Fruit fly (Drosophila melanogaster) whole organism, embryonic: ENCODE data around the gene CG16957.

Experiments
- Adf1 ChIP-seq: fragments of 200-800 bp; sonication (Bioruptor generic); IDR thresholded peaks from 2 replicates; pipeline ENCODE4 v1.3.6; 2022; ENCODE audit warnings: missing biosample characterization, missing genetic modification characterization
- CG10209 ChIP-seq: fragments of 200-800 bp; sonication (Bioruptor generic); optimal IDR thresholded peaks from 3 replicates; lab custom pipeline; 2017; ENCODE audit warnings: missing biosample characterization, mild to moderate bottlenecking, missing genetic modification characterization, missing genetic modification reagents
- CG11696 ChIP-seq: fragments of 200-800 bp; sonication (Bioruptor generic); IDR thresholded peaks from 2 replicates; pipeline ENCODE4 v1.3.6; 2022; ENCODE audit warnings: missing biosample characterization, missing genetic modification characterization
- CG11723 ChIP-seq: fragments of 200-800 bp; sonication (Bioruptor generic); optimal IDR thresholded peaks from 2 replicates; lab custom pipeline; 2017; ENCODE audit warnings: missing biosample characterization, mild to moderate bottlenecking, missing genetic modification characterization
- CG13287 ChIP-seq: fragments of 200-800 bp; sonication (Bioruptor generic); IDR thresholded peaks from 2 replicates; pipeline ENCODE4 v1.3.6; 2022; ENCODE audit warnings: missing biosample characterization, missing genetic modification characterization; ENCODE audit not compliant: partially characterized antibody
- CG14014 ChIP-seq: fragments of 200-800 bp; sonication (Bioruptor generic); IDR thresholded peaks from 2 replicates; pipeline ENCODE4 v1.3.6; 2022; ENCODE audit warnings: missing biosample characterization, missing genetic modification characterization
- CG15073 ChIP-seq: fragments of 200-800 bp; sonication (Bioruptor generic); optimal IDR thresholded peaks from 2 replicates; lab custom pipeline; 2016; ENCODE audit warnings: missing biosample characterization, missing genetic modification characterization
- CG17385 ChIP-seq: fragments of 200-800 bp; sonication (Bioruptor generic); optimal IDR thresholded peaks from 3 replicates; lab custom pipeline; 2018; ENCODE audit warnings: missing biosample characterization, mild to moderate bottlenecking, missing genetic modification characterization
- CG1792 ChIP-seq: fragments of 200-800 bp; sonication (Bioruptor generic); optimal IDR thresholded peaks from 2 replicates; lab custom pipeline; 2016; ENCODE audit warnings: missing biosample characterization, missing genetic modification characterization
- CG18599 ChIP-seq: fragments of 200-800 bp; sonication (Bioruptor generic); optimal IDR thresholded peaks from 3 replicates; lab custom pipeline; 2017; ENCODE audit warnings: missing biosample characterization, missing genetic modification characterization, mild to moderate bottlenecking, moderate library complexity, missing genetic modification reagents
- CG18619 ChIP-seq: fragments of 200-800 bp; sonication (Bioruptor generic); optimal IDR thresholded peaks from 3 replicates; lab custom pipeline; 2017; ENCODE audit warnings: missing biosample characterization, mild to moderate bottlenecking, missing genetic modification characterization
- CG2116 ChIP-seq: fragments of 200-800 bp; sonication (Bioruptor generic); optimal IDR thresholded peaks from 3 replicates; lab custom pipeline; 2018; ENCODE audit warnings: missing biosample characterization, mild to moderate bottlenecking, missing genetic modification characterization
- CG2120 ChIP-seq: fragments of 200-800 bp; sonication (Bioruptor generic); optimal IDR thresholded peaks from 3 replicates; lab custom pipeline; 2016; ENCODE audit warnings: missing biosample characterization, missing genetic modification characterization
- CG2129 ChIP-seq: fragments of 200-800 bp; sonication (Bioruptor generic); IDR thresholded peaks from 2 replicates; pipeline ENCODE4 v1.3.6; 2022; ENCODE audit warnings: missing biosample characterization, missing genetic modification characterization; ENCODE audit not compliant: partially characterized antibody
- CG2712 ChIP-seq: fragments of 200-800 bp; optimal IDR thresholded peaks from 3 replicates; lab custom pipeline; 2019; ENCODE audit warnings: missing biosample characterization, mild to moderate bottlenecking, missing genetic modification characterization, moderate library complexity
- CG30020 ChIP-seq: fragments of 200-800 bp; optimal IDR thresholded peaks from 2 replicates; lab custom pipeline; 2019; ENCODE audit warnings: missing biosample characterization, mild to moderate bottlenecking, missing genetic modification characterization, moderate library complexity
- CG31441 ChIP-seq: fragments of 200-800 bp; sonication (Bioruptor generic); IDR thresholded peaks from 2 replicates; pipeline ENCODE4 v1.3.6; 2022; ENCODE audit warnings: missing biosample characterization, missing genetic modification characterization
- CG34376 ChIP-seq: fragments of 200-800 bp; sonication (Bioruptor generic); optimal IDR thresholded peaks from 2 replicates; lab custom pipeline; 2018; ENCODE audit warnings: missing biosample characterization, mild to moderate bottlenecking, missing genetic modification characterization
- CG3995 ChIP-seq: fragments of 200-800 bp; sonication (Bioruptor generic); optimal IDR thresholded peaks from 3 replicates; lab custom pipeline; 2016; ENCODE audit warnings: missing biosample characterization, missing genetic modification characterization
- CG6254 ChIP-seq: fragments of 200-800 bp; sonication (Bioruptor generic); optimal IDR thresholded peaks from 3 replicates; lab custom pipeline; 2017; ENCODE audit warnings: mild to moderate bottlenecking, missing biosample characterization, missing genetic modification reagents, missing genetic modification characterization
- CG6272 ChIP-seq: fragments of 200-800 bp; sonication (Bioruptor generic); IDR thresholded peaks from 2 replicates; pipeline ENCODE4 v1.3.6; 2022; ENCODE audit warnings: missing biosample characterization, missing genetic modification characterization
- CG6791 ChIP-seq: fragments of 200-800 bp; sonication (Bioruptor generic); IDR thresholded peaks from 3 replicates; pipeline ENCODE4 v1.3.6; 2022; ENCODE audit warnings: missing biosample characterization, missing genetic modification characterization; ENCODE audit not compliant: partially characterized antibody
- CG7372 ChIP-seq: fragments of 200-800 bp; sonication (Bioruptor generic); IDR thresholded peaks from 2 replicates; pipeline ENCODE4 v1.3.6; 2022; ENCODE audit warnings: missing biosample characterization, missing genetic modification characterization
- CG7963 ChIP-seq: fragments of 200-800 bp; sonication (Bioruptor generic); IDR thresholded peaks from 3 replicates; pipeline ENCODE4 v1.3.6; 2022; ENCODE audit warnings: missing biosample characterization, missing genetic modification characterization; ENCODE audit not compliant: partially characterized antibody
- CG8944 ChIP-seq: fragments of 200-800 bp; sonication (Bioruptor generic); optimal IDR thresholded peaks from 3 replicates; lab custom pipeline; 2016; ENCODE audit warnings: missing biosample characterization, missing genetic modification characterization
- CG9876 ChIP-seq: fragments of 200-800 bp; sonication (Bioruptor generic); optimal IDR thresholded peaks from 2 replicates; lab custom pipeline; 2016; ENCODE audit warnings: missing biosample characterization, missing genetic modification characterization
- CHES-1-like ChIP-seq: fragments of 200-800 bp; sonication (Bioruptor generic); optimal IDR thresholded peaks from 2 replicates; lab custom pipeline; 2016; ENCODE audit warnings: missing biosample characterization, missing genetic modification characterization
- Deaf1 ChIP-seq: fragments of 200-800 bp; optimal IDR thresholded peaks from 3 replicates; lab custom pipeline; 2019; ENCODE audit warnings: missing biosample characterization, mild to moderate bottlenecking, missing genetic modification characterization, moderate library complexity
- E2f1 ChIP-seq: fragments of 200-800 bp; sonication (Bioruptor generic); IDR thresholded peaks from 2 replicates; pipeline ENCODE4 v1.3.6; 2022; ENCODE audit warnings: missing biosample characterization, missing genetic modification characterization
- H15 ChIP-seq: fragments of 200-800 bp; sonication (Bioruptor generic); IDR thresholded peaks from 3 replicates; pipeline ENCODE4 v1.3.6; 2022; ENCODE audit warnings: missing biosample characterization, missing genetic modification characterization
- HLH54F ChIP-seq: fragments of 200-800 bp; sonication (Bioruptor generic); optimal IDR thresholded peaks from 3 replicates; lab custom pipeline; 2016; ENCODE audit warnings: missing biosample characterization, missing genetic modification characterization
- HLHmδ ChIP-seq: fragments of 200-800 bp; sonication (Bioruptor generic); optimal IDR thresholded peaks from 2 replicates; lab custom pipeline; 2018; ENCODE audit warnings: missing biosample characterization, mild to moderate bottlenecking, missing genetic modification characterization, moderate library complexity
- Lpt ChIP-seq: fragments of >200 bp; optimal IDR thresholded peaks from 2 replicates; lab custom pipeline; 2018; ENCODE audit warnings: missing biosample characterization, missing genetic modification characterization
- Usf ChIP-seq: fragments of 200-800 bp; sonication (Bioruptor generic); optimal IDR thresholded peaks from 2 replicates; lab custom pipeline; 2017; ENCODE audit warnings: missing genotype, missing biosample characterization, missing genetic modification characterization
- amos ChIP-seq: fragments of 200-800 bp; sonication (Bioruptor generic); IDR thresholded peaks from 2 replicates; pipeline ENCODE4 v1.3.6; 2022; ENCODE audit warnings: missing biosample characterization, missing genetic modification characterization; ENCODE audit not compliant: partially characterized antibody
- bsh ChIP-seq, 2 experiments: fragments of 200-800 bp; sonication (Bioruptor generic); optimal IDR thresholded peaks; 2 replicates each; lab custom pipeline; 2017 to 2018; ENCODE audit warnings: mild to moderate bottlenecking in 2 of 2, missing biosample characterization in 2 of 2, missing genetic modification characterization in 2 of 2, moderate library complexity in 1 of 2
- cas ChIP-seq: fragments of 200-800 bp; sonication (Bioruptor generic); IDR thresholded peaks from 2 replicates; pipeline ENCODE4 v1.3.6; 2022; ENCODE audit warnings: missing biosample characterization, missing genetic modification characterization
- dmrt99B ChIP-seq: fragments of 200-800 bp; sonication (Bioruptor generic); optimal IDR thresholded peaks from 2 replicates; lab custom pipeline; 2018; ENCODE audit warnings: missing biosample characterization, mild to moderate bottlenecking, missing genetic modification characterization, moderate library complexity
- fd96Cb ChIP-seq: fragments of 200-800 bp; sonication (Bioruptor generic); optimal IDR thresholded peaks from 2 replicates; lab custom pipeline; 2018; ENCODE audit warnings: missing biosample characterization, mild to moderate bottlenecking, missing genetic modification characterization, moderate library complexity
- ham ChIP-seq: fragments of 200-800 bp; sonication (Bioruptor generic); IDR thresholded peaks from 2 replicates; pipeline ENCODE4 v1.3.6; 2022; ENCODE audit warnings: missing biosample characterization, missing genetic modification characterization
- jumu ChIP-seq: fragments of 200-800 bp; sonication (Bioruptor generic); optimal IDR thresholded peaks from 3 replicates; lab custom pipeline; 2016; ENCODE audit warnings: missing biosample characterization, missing genetic modification characterization
- lmd ChIP-seq: fragments of 200-800 bp; sonication (Bioruptor generic); IDR thresholded peaks from 2 replicates; pipeline ENCODE4 v1.3.6; 2022; ENCODE audit warnings: missing biosample characterization, missing genetic modification characterization
- nerfin-2 ChIP-seq: fragments of 200-800 bp; sonication (Bioruptor generic); IDR thresholded peaks from 2 replicates; pipeline ENCODE4 v1.3.6; 2022; ENCODE audit warnings: missing biosample characterization, missing genetic modification characterization; ENCODE audit not compliant: partially characterized antibody
- org-1 ChIP-seq: fragments of 200-800 bp; sonication (Bioruptor generic); optimal IDR thresholded peaks from 2 replicates; lab custom pipeline; 2017; ENCODE audit warnings: missing biosample characterization, missing genetic modification characterization
- pho ChIP-seq: fragments of 200-800 bp; sonication (Bioruptor generic); optimal IDR thresholded peaks from 2 replicates; lab custom pipeline; 2016; ENCODE audit warnings: missing biosample characterization, missing genetic modification characterization
- phol ChIP-seq: fragments of 200-800 bp; sonication (Bioruptor generic); optimal IDR thresholded peaks from 3 replicates; lab custom pipeline; 2018; ENCODE audit warnings: missing biosample characterization, mild to moderate bottlenecking, missing genetic modification characterization, moderate library complexity
- prd ChIP-seq, 3 experiments: fragments of >200 bp in 2 of 3; fragments of 200-800 bp in 1 of 3; sonication (Bioruptor generic) in 1 of 3; optimal IDR thresholded peaks in 2 of 3; IDR thresholded peaks in 1 of 3; 2 replicates in 2 of 3; 3 replicates in 1 of 3; pipeline versions ENCODE4 v1.3.6 to Lab custom; 2017 to 2022; ENCODE audit warnings: missing biosample characterization in 1 of 3, missing genetic modification characterization in 1 of 3
- ranshi ChIP-seq: fragments of 200-800 bp; sonication (Bioruptor generic); IDR thresholded peaks from 2 replicates; pipeline ENCODE4 v1.3.6; 2022; ENCODE audit warnings: missing biosample characterization, missing genetic modification characterization
- sens ChIP-seq: fragments of 200-800 bp; sonication (Bioruptor generic); peaks from one replicate; lab custom pipeline; 2016; ENCODE audit warnings: missing biosample characterization, missing genetic modification characterization
- slou ChIP-seq: fragments of 200-800 bp; sonication (Bioruptor generic); optimal IDR thresholded peaks from 3 replicates; lab custom pipeline; 2016; ENCODE audit warnings: missing biosample characterization, missing genetic modification characterization
- zfh1 ChIP-seq: fragments of 200-800 bp; sonication (Bioruptor generic); IDR thresholded peaks from 3 replicates; pipeline ENCODE4 v1.3.6; 2022; ENCODE audit warnings: missing biosample characterization, missing genetic modification characterization

CG16957 gene

DNA sequence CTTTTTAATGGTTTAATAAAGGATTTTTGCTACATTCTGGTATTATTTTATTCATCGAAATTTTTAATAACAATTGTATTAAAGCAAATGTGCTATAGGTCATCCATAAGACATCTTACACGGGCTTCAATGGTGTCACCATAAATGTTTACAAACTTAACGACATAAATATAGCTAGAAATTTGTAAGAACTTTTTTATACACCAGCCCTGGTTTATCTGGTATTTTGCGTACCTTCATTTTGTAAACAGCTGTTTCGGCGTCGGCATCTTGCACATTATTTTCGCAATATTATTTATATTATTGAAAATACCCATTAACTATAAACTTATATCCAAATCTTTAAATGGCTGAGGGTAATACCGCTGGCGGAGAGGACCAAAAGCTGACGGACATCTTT is 28.6 kb downstream of the CG16957 start, which contains the start of gene Tap42 (continued):
- TF ChIP-seq CG17385 (GFP tag; lab: Kevin White, UChicago) = peak; percentile 3
- no peak for TF ChIP-seq CG2116
- TF ChIP-seq CG6254 (GFP tag; lab: Kevin White, UChicago) = no peak
- TF ChIP-seq CG6791 (GFP tag; lab: Robert Waterston, UW) = no peak
- TF ChIP-seq CG6272 (GFP tag; lab: Robert Waterston, UW) = no peak
- TF ChIP-seq CG8944 (GFP tag; lab: Kevin White, UChicago) = no peak
- no peak for TF ChIP-seq CG10209 (GFP tag; lab: Kevin White, UChicago)
- TF ChIP-seq CG11723 (GFP tag; lab: Kevin White, UChicago) = no peak
- TF ChIP-seq CG18619 = no peak
- TF ChIP-seq CG9876 (GFP tag; lab: Kevin White, UChicago) = no peak
- TF ChIP-seq bsh (GFP tag; optimal IDR thresholded peaks at IDR 0.05; lab: Kevin White, UChicago) = peak in 1 of 2 experiments; percentile 13
- no peak for TF ChIP-seq H15
- TF ChIP-seq jumu (GFP tag; lab: Kevin White, UChicago) = no peak
- TF ChIP-seq nerfin-2 (GFP tag; lab: Robert Waterston, UW) = no peak
- peak; percentile 24; the same call in 1 of the 2 replicates for TF ChIP-seq CG13287
- TF ChIP-seq sens (GFP tag; lab: Kevin White, UChicago) = peak; percentile 61
- no peak for TF ChIP-seq HLHmδ (GFP tag; lab: Kevin White, UChicago)
- no peak for TF ChIP-seq ranshi
- no peak for TF ChIP-seq cas (GFP tag; lab: Robert Waterston, UW)
- no peak for TF ChIP-seq org-1
- TF ChIP-seq Adf1 (GFP tag; lab: Robert Waterston, UW) = peak; percentile 25; the same call in 1 of the 2 replicates
- no peak for TF ChIP-seq CG11696 (GFP tag; lab: Robert Waterston, UW)
- no peak for TF ChIP-seq CG2129 (GFP tag; lab: Robert Waterston, UW)
- no peak for TF ChIP-seq HLH54F (GFP tag; lab: Kevin White, UChicago)
- no peak for TF ChIP-seq CHES-1-like (GFP tag; lab: Kevin White, UChicago)
- no peak for TF ChIP-seq CG31441 (GFP tag; lab: Robert Waterston, UW)
- peak; percentile 72 for TF ChIP-seq phol (tag; lab: Kevin White, UChicago)
- no peak for TF ChIP-seq slou
- no peak for TF ChIP-seq CG7372
- TF ChIP-seq ham (GFP tag; lab: Robert Waterston, UW) = no peak
- no peak for TF ChIP-seq CG1792 (GFP tag; lab: Kevin White, UChicago)
- TF ChIP-seq Deaf1 (tag; lab: Kevin White, UChicago) = no peak
- no peak for TF ChIP-seq zfh1
- TF ChIP-seq CG14014 = no peak
- no peak for TF ChIP-seq Usf (GFP tag; lab: Kevin White, UChicago)
- TF ChIP-seq E2f1 (GFP tag; lab: Robert Waterston, UW) = no peak
- TF ChIP-seq amos (GFP tag; lab: Robert Waterston, UW) = no peak
- no peak for TF ChIP-seq CG15073
- peak; percentile 35 for TF ChIP-seq CG34376 (GFP tag; lab: Kevin White, UChicago)
- no peak for TF ChIP-seq CG18599 (GFP tag; lab: Kevin White, UChicago)
- no peak for TF ChIP-seq fd96Cb (tag; lab: Kevin White, UChicago)
- TF ChIP-seq dmrt99B (tag; lab: Kevin White, UChicago) = no peak
- peak; percentile 16 for TF ChIP-seq CG30020 (tag; lab: Kevin White, UChicago)
- no peak for TF ChIP-seq prd (optimal IDR thresholded peaks at IDR 0.05; lab: Kevin White, UChicago)
- no peak for TF ChIP-seq prd (GFP tag; IDR thresholded peaks at IDR 0.05; lab: Robert Waterston, UW)
- TF ChIP-seq pho (GFP tag; lab: Kevin White, UChicago) = no peak
- TF ChIP-seq CG3995 (GFP tag; lab: Kevin White, UChicago) = no peak
- no peak for TF ChIP-seq Lpt (GFP tag; lab: Kevin White, UChicago)
- no peak for TF ChIP-seq CG7963 (GFP tag; lab: Robert Waterston, UW)
- peak; percentile 38 for TF ChIP-seq CG2712 (tag; lab: Kevin White, UChicago)
- TF ChIP-seq lmd (GFP tag; lab: Robert Waterston, UW) = no peak; the same call in 1 of the 2 replicates
- TF ChIP-seq CG2120 (GFP tag; lab: Kevin White, UChicago) = peak; percentile 62
